Worm (Caenorhabditis elegans): ENCODE measurements around the gene Y69A2AR.50.

Gene Y69A2AR.50

ce11 chrIV:2599634-2600033 is 37.5 kb downstream of the Y69A2AR.50 start (continued):
- TF ChIP-seq blmp-1 (tag; optimal IDR thresholded peaks at IDR 0.05; ENCODE audit: insufficient read depth), result peak; percentile 30
- TF ChIP-seq sma-9 (GFP tag; optimal IDR thresholded peaks at IDR 0.05), result peak; percentile 92
- no peak for TF ChIP-seq sma-9 (tag; optimal IDR thresholded peaks at IDR 0.05)
- TF ChIP-seq egl-27 (tag; optimal IDR thresholded peaks at IDR 0.05), result peak; percentile 67
- TF ChIP-seq mdl-1 (tag; optimal IDR thresholded peaks at IDR 0.05), result peak; percentile 64 to 85
- TF ChIP-seq fos-1 (tag; optimal IDR thresholded peaks at IDR 0.05), result peak; percentile 81
- peak; percentile 88 for TF ChIP-seq unc-55 (GFP tag; optimal IDR thresholded peaks at IDR 0.05)
- peak; percentile 87 for TF ChIP-seq ama-1 (optimal IDR thresholded peaks at IDR 0.05)
- peak; percentile 95 for TF ChIP-seq nhr-129 (tag; optimal IDR thresholded peaks at IDR 0.05)
- peak; percentile 80 for TF ChIP-seq mab-5 (tag; optimal IDR thresholded peaks at IDR 0.05)

- no peak for TF ChIP-seq lin-39 (tag; optimal IDR thresholded peaks at IDR 0.05)
- TF ChIP-seq nhr-129 (tag; optimal IDR thresholded peaks at IDR 0.05), result no peak
- no peak for TF ChIP-seq R02D3.7 (tag; optimal IDR thresholded peaks at IDR 0.05)
- TF ChIP-seq peb-1 (tag; optimal IDR thresholded peaks at IDR 0.05), result no peak
- TF ChIP-seq ceh-82 (tag; optimal IDR thresholded peaks at IDR 0.05), result no peak
- no peak for TF ChIP-seq egl-27 (tag; optimal IDR thresholded peaks at IDR 0.05)
- no peak for TF ChIP-seq F13H6.1 (tag; optimal IDR thresholded peaks at IDR 0.05)
- TF ChIP-seq sem-4 (tag; optimal IDR thresholded peaks at IDR 0.05), result no peak
- TF ChIP-seq nhr-25 (tag; optimal IDR thresholded peaks at IDR 0.05), result no peak
- no peak for TF ChIP-seq blmp-1 (tag; optimal IDR thresholded peaks at IDR 0.05; ENCODE audit: insufficient read depth)
Observed at ce11 chrIV:2600841-2601240, 38.7 kb downstream of the Y69A2AR.50 start, which contains the start of gene epg-9. Gene epg-9, plus strand, starts transcription at chrIV:2601141.

DNA sequence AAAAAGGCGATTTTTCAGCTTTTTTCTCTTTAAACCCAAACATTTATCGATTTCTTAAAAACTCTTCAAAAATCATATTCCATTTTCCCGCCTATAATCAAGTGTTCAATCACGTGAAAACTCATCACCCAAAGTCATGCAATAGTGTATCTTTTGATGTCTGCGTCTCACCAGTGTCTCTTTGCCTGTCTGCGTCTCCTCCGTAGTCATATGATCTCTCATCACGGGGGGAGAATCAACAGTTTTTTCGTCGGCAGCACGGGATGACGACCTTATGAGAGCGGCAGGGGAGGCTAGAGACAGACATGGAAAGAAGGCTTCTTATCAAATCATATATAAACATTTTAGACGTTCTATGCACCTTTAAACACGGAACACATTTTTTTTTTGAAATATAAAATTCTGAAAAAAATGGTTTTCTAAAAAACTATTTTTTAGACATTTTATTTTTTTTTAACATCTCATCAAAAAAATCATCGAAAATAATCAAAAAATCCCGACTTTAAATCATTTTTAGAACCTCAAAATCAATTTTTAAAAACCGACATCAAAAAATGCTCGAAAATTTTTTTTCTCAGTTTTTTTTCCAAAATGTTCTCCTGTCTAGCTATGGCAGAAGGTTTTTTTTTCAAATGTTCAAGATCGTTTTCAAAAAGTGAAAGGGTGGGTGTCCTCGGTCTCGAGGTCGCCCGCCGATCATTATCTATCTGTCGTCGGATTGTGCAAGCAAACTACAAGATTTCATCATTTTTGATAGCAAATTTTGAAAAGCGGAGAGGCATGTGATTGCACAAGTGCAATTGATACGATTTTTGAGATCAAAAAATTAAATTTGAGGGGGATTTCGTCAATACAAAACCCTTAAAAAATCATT is 40.1 kb downstream of the Y69A2AR.50 start:
- no peak for TF ChIP-seq nhr-11 (tag; optimal IDR thresholded peaks at IDR 0.05)
- no peak for TF ChIP-seq peb-1 (tag; optimal IDR thresholded peaks at IDR 0.05)
- peak; percentile 88 for TF ChIP-seq nhr-10 (tag; optimal IDR thresholded peaks at IDR 0.05)
- TF ChIP-seq F13H6.1 (tag; optimal IDR thresholded peaks at IDR 0.05), result peak; percentile 95
- peak; percentile 29 for TF ChIP-seq ceh-82 (tag; optimal IDR thresholded peaks at IDR 0.05)
- TF ChIP-seq R02D3.7 (tag; optimal IDR thresholded peaks at IDR 0.05), result peak; percentile 29
- peak; percentile 96 for TF ChIP-seq nhr-6 (tag; optimal IDR thresholded peaks at IDR 0.05)
- peak; percentile 99 for TF ChIP-seq nhr-129 (tag; optimal IDR thresholded peaks at IDR 0.05)
- TF ChIP-seq blmp-1 (tag; optimal IDR thresholded peaks at IDR 0.05; ENCODE audit: insufficient read depth), result peak; percentile 83
- no peak for TF ChIP-seq ZK546.5 (tag; optimal IDR thresholded peaks at IDR 0.05)
- no peak for TF ChIP-seq unc-39 (tag; optimal IDR thresholded peaks at IDR 0.05)
- peak; percentile 96 for TF ChIP-seq egl-27 (tag; optimal IDR thresholded peaks at IDR 0.05)
- TF ChIP-seq sma-9 (GFP tag; optimal IDR thresholded peaks at IDR 0.05), result peak; percentile 99
- TF ChIP-seq sma-9 (tag; optimal IDR thresholded peaks at IDR 0.05), result no peak
- TF ChIP-seq unc-62 (GFP tag; optimal IDR thresholded peaks at IDR 0.05), result peak; percentile 86
- TF ChIP-seq Y55F3AM.14 (GFP tag; optimal IDR thresholded peaks at IDR 0.05), result peak; percentile 87
- TF ChIP-seq fos-1 (tag; optimal IDR thresholded peaks at IDR 0.05), result peak; percentile 96
- TF ChIP-seq skn-1 (tag; optimal IDR thresholded peaks at IDR 0.05), result peak; percentile 62
- TF ChIP-seq zag-1 (tag; optimal IDR thresholded peaks at IDR 0.05), result peak; percentile 14
- peak; percentile 99 for TF ChIP-seq nhr-25 (tag; optimal IDR thresholded peaks at IDR 0.05)
- peak; percentile 95 for TF ChIP-seq gmeb-1 (tag; optimal IDR thresholded peaks at IDR 0.05)
- no peak for TF ChIP-seq nhr-23 (tag; optimal IDR thresholded peaks at IDR 0.05)
- TF ChIP-seq unc-55 (GFP tag; optimal IDR thresholded peaks at IDR 0.05), result peak; percentile 79
- no peak for TF ChIP-seq dmd-4 (tag; optimal IDR thresholded peaks at IDR 0.05)
- no peak for TF ChIP-seq nhr-237 (tag; optimal IDR thresholded peaks at IDR 0.05)
- peak; percentile 99 for TF ChIP-seq nhr-21 (tag; optimal IDR thresholded peaks at IDR 0.05)
- peak; percentile 90 for TF ChIP-seq ama-1 (optimal IDR thresholded peaks at IDR 0.05)
- peak; percentile 42 for TF ChIP-seq nhr-12 (tag; optimal IDR thresholded peaks at IDR 0.05)
- TF ChIP-seq alr-1 (tag; optimal IDR thresholded peaks at IDR 0.05), result no peak
- peak; percentile 99 for TF ChIP-seq C34F6.9 (tag; optimal IDR thresholded peaks at IDR 0.05)
- TF ChIP-seq sma-3 (GFP tag; optimal IDR thresholded peaks at IDR 0.05), result peak; percentile 99
- peak; percentile 85 to 96 for TF ChIP-seq lsy-2 (tag; optimal IDR thresholded peaks at IDR 0.05)
- peak; percentile 93 for TF ChIP-seq sem-4 (tag; optimal IDR thresholded peaks at IDR 0.05)
- TF ChIP-seq ztf-11 (tag; optimal IDR thresholded peaks at IDR 0.05), result no peak
- TF ChIP-seq ztf-1 (GFP tag; conservative IDR thresholded peaks at IDR 0.05), result no peak
- TF ChIP-seq mdl-1 (tag; optimal IDR thresholded peaks at IDR 0.05), result peak; percentile 81 to 95
- no peak for TF ChIP-seq elt-3 (tag; optimal IDR thresholded peaks at IDR 0.05)
- peak; percentile 91 for TF ChIP-seq lin-13 (GFP tag; optimal IDR thresholded peaks at IDR 0.05)
- peak; percentile 95 for TF ChIP-seq lin-11 (tag; optimal IDR thresholded peaks at IDR 0.05)
- no peak for TF ChIP-seq lin-39 (tag; optimal IDR thresholded peaks at IDR 0.05)
- peak; percentile 37 for TF ChIP-seq nhr-77 (tag; optimal IDR thresholded peaks at IDR 0.05)
- TF ChIP-seq aly-2 (tag; optimal IDR thresholded peaks at IDR 0.05), result no peak
- TF ChIP-seq elt-1 (tag; optimal IDR thresholded peaks at IDR 0.05), result no peak
- no peak for TF ChIP-seq mbf-1 (tag; optimal IDR thresholded peaks at IDR 0.05)
- TF ChIP-seq crh-2 (tag; optimal IDR thresholded peaks at IDR 0.05), result peak; percentile 98
